Worm (Caenorhabditis elegans) whole organism, young adult: ENCODE measurements around the gene oac-24.
A peak's percentile ranks its signal among the peaks of the same experiment; 100 is the strongest.

ENCODE experiments used
- B0035.1 ChIP-seq: sonication (generic microtip); optimal IDR thresholded peaks from 2 replicates; lab custom pipeline; 2016; ENCODE audit warnings: missing genetic modification characterization, mild to moderate bottlenecking, missing compliant biosample characterization, missing genotype, missing genetic modification reagents
- B0261.1 ChIP-seq: sonication (generic microtip); optimal IDR thresholded peaks from 2 replicates; lab custom pipeline; 2016; ENCODE audit warnings: mild to moderate bottlenecking, missing genetic modification characterization, moderate library complexity, missing compliant biosample characterization
- B0336.3 ChIP-seq: fragments of 200-800 bp; sonication (Bioruptor generic); IDR thresholded peaks from 2 replicates; pipeline ENCODE4 v1.3.6; 2022; ENCODE audit warnings: missing genetic modification characterization, missing compliant biosample characterization
- F10E7.11 ChIP-seq: sonication (generic microtip); optimal IDR thresholded peaks from 2 replicates; lab custom pipeline; 2017; ENCODE audit warnings: mild to moderate bottlenecking, missing genetic modification characterization, moderate library complexity, missing compliant biosample characterization
- F37B4.10 ChIP-seq: fragments of 200-800 bp; sonication (Bioruptor generic); IDR thresholded peaks from 2 replicates; pipeline ENCODE4 v1.3.6; 2022; ENCODE audit warnings: missing genetic modification characterization, missing compliant biosample characterization
- F39B2.1 ChIP-seq: fragments of 200-800 bp; sonication (Bioruptor generic); IDR thresholded peaks from 2 replicates; pipeline ENCODE4 v1.3.6; 2022; ENCODE audit warnings: missing genetic modification reagents, missing genetic modification characterization, missing compliant biosample characterization
- F52B5.7 ChIP-seq: sonication (generic microtip); optimal IDR thresholded peaks from 2 replicates; lab custom pipeline; 2016; ENCODE audit warnings: mild to moderate bottlenecking, missing genetic modification characterization, missing compliant biosample characterization
- Y53F4B.3 ChIP-seq: fragments of 200-800 bp; sonication (Bioruptor generic); IDR thresholded peaks from 2 replicates; pipeline ENCODE4 v1.3.6; 2022; ENCODE audit warnings: missing genetic modification reagents, missing genetic modification characterization, missing compliant biosample characterization
- Y53G8AR.9 ChIP-seq: fragments of 200-800 bp; sonication (Bioruptor generic); conservative IDR thresholded peaks from 2 replicates; pipeline ENCODE4 v1.3.6; 2022; ENCODE audit warnings: missing genetic modification reagents, missing genetic modification characterization, missing compliant biosample characterization
- Y56A3A.18 ChIP-seq: fragments of 200-800 bp; sonication (Bioruptor generic); IDR thresholded peaks from 2 replicates; pipeline ENCODE4 v1.3.6; 2022; ENCODE audit warnings: missing genetic modification reagents, missing genetic modification characterization, missing compliant biosample characterization
- Y67H2A.10 ChIP-seq: fragments of 200-800 bp; sonication (Bioruptor generic); conservative IDR thresholded peaks from 2 replicates; pipeline ENCODE4 v1.3.6; 2022; ENCODE audit warnings: missing genetic modification reagents, missing genetic modification characterization, missing compliant biosample characterization
- Y95B8A.8 ChIP-seq: fragments of 200-800 bp; sonication (Bioruptor generic); IDR thresholded peaks from 2 replicates; pipeline ENCODE4 v1.3.6; 2022; ENCODE audit warnings: missing genetic modification reagents, missing genetic modification characterization, missing compliant biosample characterization
- ZK185.1 ChIP-seq: sonication (generic microtip); optimal IDR thresholded peaks from 2 replicates; lab custom pipeline; 2016; ENCODE audit warnings: mild to moderate bottlenecking, missing genetic modification characterization, missing compliant biosample characterization; ENCODE audit not compliant: poor library complexity, severe bottlenecking
- akir-1 ChIP-seq: fragments of 200-800 bp; sonication (Bioruptor generic); optimal IDR thresholded peaks from 2 replicates; lab custom pipeline; 2018; ENCODE audit warnings: mild to moderate bottlenecking, missing genetic modification characterization, moderate library complexity, missing compliant biosample characterization
- aptf-2 ChIP-seq: fragments of 200-800 bp; sonication (Bioruptor generic); conservative IDR thresholded peaks from 2 replicates; pipeline ENCODE4 v1.3.6; 2022; ENCODE audit warnings: missing genetic modification reagents, missing genetic modification characterization, missing compliant biosample characterization
- athp-1 ChIP-seq: sonication (generic microtip); optimal IDR thresholded peaks from 2 replicates; lab custom pipeline; 2017; ENCODE audit warnings: mild to moderate bottlenecking, missing genetic modification characterization, missing compliant biosample characterization
- attf-6 ChIP-seq: fragments of 200-800 bp; sonication (Bioruptor generic); IDR thresholded peaks from 2 replicates; pipeline ENCODE4 v1.3.6; 2022; ENCODE audit warnings: missing genetic modification reagents, missing genetic modification characterization, missing compliant biosample characterization
- ccch-3 ChIP-seq: fragments of 200-800 bp; sonication (Bioruptor generic); optimal IDR thresholded peaks from 2 replicates; lab custom pipeline; 2018; ENCODE audit warnings: mild to moderate bottlenecking, missing genetic modification characterization, missing compliant biosample characterization
- cebp-1 ChIP-seq, 2 experiments: fragments of 200-800 bp in 1 of 2; sonication (Bioruptor generic) in 1 of 2; sonication (generic microtip) in 1 of 2; IDR thresholded peaks in 1 of 2; optimal IDR thresholded peaks in 1 of 2; 2 replicates each; pipeline versions ENCODE4 v1.3.6 to Lab custom; 2017 to 2022; ENCODE audit warnings: missing compliant biosample characterization in 2 of 2, missing genetic modification characterization in 2 of 2, mild to moderate bottlenecking in 1 of 2, missing genetic modification reagents in 1 of 2, moderate library complexity in 1 of 2
- dpff-1 ChIP-seq: sonication (generic microtip); optimal IDR thresholded peaks from 2 replicates; lab custom pipeline; 2017; ENCODE audit warnings: mild to moderate bottlenecking, missing genetic modification characterization, missing compliant biosample characterization
- gei-17 ChIP-seq: fragments of 200-800 bp; sonication (Bioruptor generic); optimal IDR thresholded peaks from 2 replicates; lab custom pipeline; 2018; ENCODE audit warnings: mild to moderate bottlenecking, missing genetic modification characterization, missing compliant biosample characterization
- hmg-20 ChIP-seq: fragments of 200-800 bp; sonication (Bioruptor generic); IDR thresholded peaks from 2 replicates; pipeline ENCODE4 v1.3.6; 2022; ENCODE audit warnings: missing genetic modification reagents, missing genetic modification characterization, missing compliant biosample characterization
- hrde-1 ChIP-seq: sonication (generic microtip); optimal IDR thresholded peaks from 2 replicates; lab custom pipeline; 2016; ENCODE audit warnings: missing genetic modification characterization, mild to moderate bottlenecking, missing compliant biosample characterization, moderate library complexity, missing genotype, missing genetic modification reagents, borderline replicate concordance
- hsf-1 ChIP-seq: fragments of 200-800 bp; sonication (Bioruptor generic); IDR thresholded peaks from 2 replicates; pipeline ENCODE4 v1.3.6; 2022; ENCODE audit warnings: missing genetic modification reagents, missing genetic modification characterization, missing compliant biosample characterization
- let-607 ChIP-seq, 2 experiments: fragments of 200-800 bp in 1 of 2; sonication (Bioruptor generic) in 1 of 2; sonication (generic microtip) in 1 of 2; optimal IDR thresholded peaks; 2 replicates each; lab custom pipeline; 2016 to 2018; ENCODE audit warnings: mild to moderate bottlenecking in 2 of 2, missing compliant biosample characterization in 2 of 2, missing genetic modification characterization in 2 of 2, moderate library complexity in 2 of 2, missing genotype in 1 of 2
- lin-40 ChIP-seq: sonication (generic microtip); optimal IDR thresholded peaks from 2 replicates; lab custom pipeline; 2016; ENCODE audit warnings: missing genetic modification characterization, mild to moderate bottlenecking, missing compliant biosample characterization, missing genotype, missing genetic modification reagents
- lir-1 ChIP-seq: fragments of 200-800 bp; sonication (Bioruptor generic); conservative IDR thresholded peaks from 2 replicates; pipeline ENCODE4 v1.3.6; 2022; ENCODE audit warnings: missing genetic modification reagents, missing genetic modification characterization, missing compliant biosample characterization
- lsy-27 ChIP-seq: sonication (generic microtip); optimal IDR thresholded peaks from 2 replicates; lab custom pipeline; 2017; ENCODE audit warnings: missing genetic modification characterization, mild to moderate bottlenecking, missing compliant biosample characterization, antibody characterized with exemption, missing genotype, borderline replicate concordance; ENCODE audit not compliant: insufficient read depth
- madf-10 ChIP-seq: sonication (generic microtip); optimal IDR thresholded peaks from 2 replicates; lab custom pipeline; 2016; ENCODE audit warnings: mild to moderate bottlenecking, missing genetic modification characterization, missing compliant biosample characterization
- madf-3 ChIP-seq: fragments of 200-800 bp; sonication (Bioruptor generic); IDR thresholded peaks from 2 replicates; pipeline ENCODE4 v1.3.6; 2022; ENCODE audit warnings: missing genetic modification reagents, missing genetic modification characterization, missing compliant biosample characterization
- madf-6 ChIP-seq: fragments of 200-800 bp; sonication (Bioruptor generic); IDR thresholded peaks from 2 replicates; pipeline ENCODE4 v1.3.6; 2022; ENCODE audit warnings: missing genetic modification reagents, missing genetic modification characterization, missing compliant biosample characterization
- madf-8 ChIP-seq: fragments of 200-800 bp; sonication (Bioruptor generic); conservative IDR thresholded peaks from 2 replicates; pipeline ENCODE4 v1.3.6; 2022; ENCODE audit warnings: missing genetic modification reagents, missing genetic modification characterization, missing compliant biosample characterization
- mcd-1 ChIP-seq: fragments of 200-800 bp; sonication (Bioruptor generic); IDR thresholded peaks from 2 replicates; pipeline ENCODE4 v1.3.6; 2022; ENCODE audit warnings: missing genetic modification reagents, missing genetic modification characterization, missing compliant biosample characterization
- mxl-1 ChIP-seq: sonication (generic microtip); optimal IDR thresholded peaks from 2 replicates; lab custom pipeline; 2016; ENCODE audit warnings: missing genetic modification characterization, missing compliant biosample characterization
- nfya-1 ChIP-seq: sonication (generic microtip); optimal IDR thresholded peaks from 2 replicates; lab custom pipeline; 2017; ENCODE audit warnings: antibody characterized with exemption, missing compliant biosample characterization, missing genetic modification characterization, borderline replicate concordance; ENCODE audit not compliant: insufficient read depth
- nhr-120 ChIP-seq: fragments of 200-800 bp; sonication (Bioruptor generic); IDR thresholded peaks from 2 replicates; pipeline ENCODE4 v1.3.6; 2022; ENCODE audit warnings: missing genetic modification characterization, missing compliant biosample characterization
- pbrm-1 ChIP-seq: fragments of 200-800 bp; sonication (Bioruptor generic); IDR thresholded peaks from 2 replicates; pipeline ENCODE4 v1.3.6; 2022; ENCODE audit warnings: missing genetic modification reagents, missing genetic modification characterization, missing compliant biosample characterization
- pha-4 ChIP-seq: fragments of 150-350 bp; sonication (generic microtip); optimal IDR thresholded peaks from 2 replicates; lab custom pipeline; 2014; ENCODE audit warnings: missing biosample characterization, missing genetic modification reagents, missing genetic modification characterization
- rec-8 ChIP-seq, 2 experiments: sonication (generic microtip); optimal IDR thresholded peaks; 2 replicates each; lab custom pipeline; 2016; ENCODE audit warnings: mild to moderate bottlenecking in 2 of 2, missing genetic modification characterization in 2 of 2, missing genetic modification reagents in 2 of 2, missing genotype in 2 of 2, missing biosample characterization in 1 of 2, missing compliant biosample characterization in 1 of 2, moderate library complexity in 1 of 2
- sea-2 ChIP-seq: fragments of 200-800 bp; sonication (Bioruptor generic); IDR thresholded peaks from 2 replicates; pipeline ENCODE4 v1.3.6; 2022; ENCODE audit warnings: missing genetic modification characterization, missing compliant biosample characterization
- snpc-1.1 ChIP-seq: sonication (generic microtip); optimal IDR thresholded peaks from 2 replicates; lab custom pipeline; 2017; ENCODE audit warnings: missing genetic modification characterization, mild to moderate bottlenecking, missing compliant biosample characterization, antibody characterized with exemption, moderate library complexity, missing genotype, missing genetic modification reagents; ENCODE audit not compliant: insufficient read depth
- snpc-3.4 ChIP-seq: sonication (generic microtip); optimal IDR thresholded peaks from 2 replicates; lab custom pipeline; 2017; ENCODE audit warnings: missing genetic modification characterization, mild to moderate bottlenecking, missing compliant biosample characterization, antibody characterized with exemption, moderate library complexity, missing genotype, missing genetic modification reagents
- snpc-4 ChIP-seq, 5 experiments: fragments of 150-350 bp in 1 of 5; sonication (generic microtip) in 4 of 5; optimal IDR thresholded peaks; 2 replicates each; lab custom pipeline; 2014 to 2018; ENCODE audit warnings: missing genetic modification characterization in 5 of 5, missing biosample characterization in 3 of 5, antibody characterized with exemption in 2 of 5, mild to moderate bottlenecking in 2 of 5, missing compliant biosample characterization in 2 of 5, missing genotype in 2 of 5, moderate library complexity in 2 of 5, missing genetic modification reagents in 1 of 5
- zim-3 ChIP-seq: sonication (generic microtip); optimal IDR thresholded peaks from 2 replicates; lab custom pipeline; 2017; ENCODE audit warnings: mild to moderate bottlenecking, missing genetic modification characterization, moderate library complexity, missing compliant biosample characterization
- ztf-6 ChIP-seq: fragments of 200-800 bp; sonication (Bioruptor generic); IDR thresholded peaks from 2 replicates; pipeline ENCODE4 v1.3.6; 2022; ENCODE audit warnings: missing genetic modification reagents, missing genetic modification characterization, missing compliant biosample characterization

The oac-24 gene

ce11 chrV:4754123-4754522 is 43.6 kb downstream of the oac-24 start, which contains the start of gene hil-4 (continued):
- TF ChIP-seq mxl-1 (tag; lab: Kevin White, UChicago) (no peak), nfya-1 (tag; lab: Kevin White, UChicago) (no peak), zim-3 (tag; lab: Kevin White, UChicago) (no peak), ZK185.1 (tag; lab: Kevin White, UChicago) (no peak), akir-1 (GFP tag; lab: Kevin White, UChicago) (no peak), athp-1 (tag; lab: Kevin White, UChicago) (no peak), F52B5.7 (no peak), snpc-3.4 (no peak), F10E7.11 (no peak), F39B2.1 (GFP tag; lab: Robert Waterston, UW) (peak; percentile 99), lsy-27 (tag; lab: Kevin White, UChicago) (no peak), dpff-1 (tag; lab: Kevin White, UChicago) (no peak), cebp-1 (GFP tag; IDR thresholded peaks at IDR 0.05; lab: Robert Waterston, UW) (no peak), cebp-1 (tag; optimal IDR thresholded peaks at IDR 0.05; lab: Kevin White, UChicago) (no peak), Y67H2A.10 (GFP tag; lab: Robert Waterston, UW) (peak; percentile 20; the same call in 1 of the 2 replicates), ztf-6 (GFP tag; lab: Robert Waterston, UW) (0 out of 2 replicates have a peak, but pooled peaks have one; percentile 49), Y53F4B.3 (GFP tag; lab: Robert Waterston, UW) (no peak), mcd-1 (GFP tag; lab: Robert Waterston, UW) (peak; percentile 42), lin-40 (tag; lab: Kevin White, UChicago) (no peak), pbrm-1 (GFP tag; lab: Robert Waterston, UW) (peak; percentile 89), hmg-20 (GFP tag; lab: Robert Waterston, UW) (no peak), let-607 (tag; optimal IDR thresholded peaks at IDR 0.05; lab: Kevin White, UChicago) (no peak), rec-8 (tag; optimal IDR thresholded peaks at IDR 0.05; lab: Kevin White, UChicago) (no peak), F37B4.10 (GFP tag; lab: Robert Waterston, UW) (no peak), snpc-4 (GFP tag; optimal IDR thresholded peaks at IDR 0.05; lab: Kevin White, UChicago) (no peak), snpc-4 (tag; optimal IDR thresholded peaks at IDR 0.05; lab: Kevin White, UChicago) (no peak), sea-2 (GFP tag; lab: Robert Waterston, UW) (no peak), Y56A3A.18 (GFP tag; lab: Robert Waterston, UW) (no peak), madf-8 (peak; percentile 86), Y95B8A.8 (peak; percentile 75; the same call in 1 of the 2 replicates), snpc-1.1 (tag; lab: Kevin White, UChicago) (no peak), madf-10 (tag; lab: Kevin White, UChicago) (no peak), hsf-1 (GFP tag; lab: Robert Waterston, UW) (peak; percentile 78), B0336.3 (GFP tag; lab: Robert Waterston, UW) (no peak), pha-4 (tag; lab: Kevin White, UChicago) (no peak), attf-6 (GFP tag; lab: Robert Waterston, UW) (peak; percentile 32; the same call in 1 of the 2 replicates), ccch-3 (GFP tag; lab: Kevin White, UChicago) (no peak), nhr-120 (GFP tag; lab: Robert Waterston, UW) (no peak), Y53G8AR.9 (GFP tag; lab: Robert Waterston, UW) (no peak), aptf-2 (GFP tag; lab: Robert Waterston, UW) (0 out of 2 replicates have a peak, but pooled peaks have one; percentile 46), B0035.1 (tag; lab: Kevin White, UChicago) (no peak), gei-17 (GFP tag; lab: Kevin White, UChicago) (no peak), madf-3 (GFP tag; lab: Robert Waterston, UW) (0 out of 2 replicates have a peak, but pooled peaks have one; percentile 61), hrde-1 (tag; lab: Kevin White, UChicago) (no peak), lir-1 (GFP tag; lab: Robert Waterston, UW) (0 out of 2 replicates have a peak, but pooled peaks have one; percentile 35), madf-6 (GFP tag; lab: Robert Waterston, UW) (peak; percentile 96), B0261.1 (tag; lab: Kevin White, UChicago) (no peak)
